Worm (Caenorhabditis elegans) whole organism, mixed stage, embryonic: ENCODE data around the gene unc-76.
"Not testable (repeated sequence)": the region's sequence is repeated elsewhere in the genome, so short reads cannot be mapped to it uniquely, and the experiment has no call there.

Experiments used
- M03D4.4 ChIP-seq: sonication (generic microtip); optimal IDR thresholded peaks from 2 replicates; lab custom pipeline; 2017; ENCODE audit warnings: mild to moderate bottlenecking, missing genetic modification characterization, missing compliant biosample characterization
- bed-3 ChIP-seq: fragments of 200-800 bp; sonication (Bioruptor generic); optimal IDR thresholded peaks from 3 replicates; lab custom pipeline; 2018; ENCODE audit warnings: mild to moderate bottlenecking, missing genetic modification characterization, moderate library complexity, missing compliant biosample characterization
- blmp-1 ChIP-seq: fragments of 150-350 bp; optimal IDR thresholded peaks from 2 replicates; lab custom pipeline; 2014; ENCODE audit warnings: missing biosample characterization, missing genetic modification characterization
- ceh-39 ChIP-seq: fragments of 150-350 bp; optimal IDR thresholded peaks from 2 replicates; lab custom pipeline; 2014; ENCODE audit warnings: missing biosample characterization, missing genetic modification characterization
- ceh-43 ChIP-seq: fragments of 200-800 bp; sonication (Bioruptor generic); optimal IDR thresholded peaks from 2 replicates; lab custom pipeline; 2018; ENCODE audit warnings: mild to moderate bottlenecking, missing genetic modification characterization, moderate library complexity, missing compliant biosample characterization
- ceh-83 ChIP-seq: fragments of 200-800 bp; sonication (Bioruptor generic); optimal IDR thresholded peaks from 2 replicates; lab custom pipeline; 2018; ENCODE audit warnings: mild to moderate bottlenecking, missing genetic modification characterization, missing compliant biosample characterization
- drap-1 ChIP-seq: fragments of 200-800 bp; sonication (Bioruptor generic); optimal IDR thresholded peaks from 3 replicates; lab custom pipeline; 2018; ENCODE audit warnings: mild to moderate bottlenecking, missing genetic modification characterization, missing compliant biosample characterization
- elt-1 ChIP-seq: sonication (generic microtip); optimal IDR thresholded peaks from 2 replicates; lab custom pipeline; 2017; ENCODE audit warnings: missing genetic modification characterization, mild to moderate bottlenecking, missing compliant biosample characterization, antibody characterized with exemption, moderate library complexity, borderline replicate concordance; ENCODE audit not compliant: insufficient read depth
- elt-3 ChIP-seq: fragments of 150-350 bp; optimal IDR thresholded peaks from 2 replicates; lab custom pipeline; 2014; ENCODE audit warnings: missing biosample characterization, missing genetic modification characterization
- flh-1 ChIP-seq: fragments of 200-800 bp; sonication (Bioruptor generic); optimal IDR thresholded peaks from 2 replicates; lab custom pipeline; 2018; ENCODE audit warnings: mild to moderate bottlenecking, missing genetic modification characterization, moderate library complexity, missing compliant biosample characterization
- ham-2 ChIP-seq: fragments of 200-800 bp; sonication (Bioruptor generic); optimal IDR thresholded peaks from 2 replicates; lab custom pipeline; 2018; ENCODE audit warnings: mild to moderate bottlenecking, missing genetic modification characterization, missing compliant biosample characterization
- hlh-1 ChIP-seq: fragments of 150-350 bp; optimal IDR thresholded peaks from 2 replicates; lab custom pipeline; 2014; ENCODE audit warnings: missing biosample characterization, missing genetic modification reagents, missing genetic modification characterization
- lin-32 ChIP-seq: fragments of 200-800 bp; sonication (Bioruptor generic); optimal IDR thresholded peaks from 2 replicates; lab custom pipeline; 2018; ENCODE audit warnings: mild to moderate bottlenecking, missing genetic modification characterization, missing compliant biosample characterization
- lsy-2 ChIP-seq: fragments of 150-350 bp; optimal IDR thresholded peaks from 2 replicates; lab custom pipeline; 2014; ENCODE audit warnings: missing biosample characterization, missing genetic modification characterization
- mep-1 ChIP-seq: fragments of 150-350 bp; optimal IDR thresholded peaks from 2 replicates; lab custom pipeline; 2017; ENCODE audit warnings: missing biosample characterization, missing genetic modification reagents, missing genetic modification characterization, inconsistent platforms
- mls-2 ChIP-seq: sonication (generic microtip); optimal IDR thresholded peaks from 2 replicates; lab custom pipeline; 2016; ENCODE audit warnings: mild to moderate bottlenecking, missing genetic modification characterization, moderate library complexity, missing compliant biosample characterization
- nhr-12 ChIP-seq: fragments of 150-350 bp; optimal IDR thresholded peaks from 2 replicates; lab custom pipeline; 2014; ENCODE audit warnings: missing biosample characterization, missing genetic modification characterization
- nhr-2 ChIP-seq: fragments of 150-350 bp; optimal IDR thresholded peaks from 2 replicates; lab custom pipeline; 2014; ENCODE audit warnings: missing biosample characterization, missing genetic modification characterization
- nhr-237 ChIP-seq: fragments of 150-350 bp; optimal IDR thresholded peaks from 2 replicates; lab custom pipeline; 2014; ENCODE audit warnings: missing biosample characterization, missing genetic modification characterization
- nhr-76 ChIP-seq: sonication (generic microtip); optimal IDR thresholded peaks from 2 replicates; lab custom pipeline; 2017; ENCODE audit warnings: missing biosample characterization, missing genetic modification characterization
- pha-4 ChIP-seq: fragments of 150-350 bp; optimal IDR thresholded peaks from 2 replicates; lab custom pipeline; 2018; ENCODE audit warnings: missing biosample characterization, missing genetic modification reagents, missing genetic modification characterization
- sem-2 ChIP-seq: fragments of 200-800 bp; sonication (Bioruptor generic); optimal IDR thresholded peaks from 2 replicates; lab custom pipeline; 2018; ENCODE audit warnings: mild to moderate bottlenecking, missing genetic modification characterization, missing compliant biosample characterization
- snpc-4 ChIP-seq: fragments of 150-350 bp; optimal IDR thresholded peaks from 2 replicates; lab custom pipeline; 2014; ENCODE audit warnings: missing biosample characterization, missing genetic modification characterization
- sptf-1 ChIP-seq: sonication (generic microtip); optimal IDR thresholded peaks from 2 replicates; lab custom pipeline; 2017; ENCODE audit warnings: mild to moderate bottlenecking, missing genetic modification characterization, moderate library complexity, missing compliant biosample characterization
- unc-39 ChIP-seq: fragments of 150-350 bp; optimal IDR thresholded peaks from 2 replicates; lab custom pipeline; 2014; ENCODE audit warnings: missing biosample characterization, missing genetic modification characterization
- unc-62 ChIP-seq: fragments of 150-350 bp; optimal IDR thresholded peaks from 2 replicates; lab custom pipeline; 2014; ENCODE audit warnings: missing biosample characterization, missing genetic modification reagents, missing genetic modification characterization
- zip-8 ChIP-seq: fragments of 150-350 bp; optimal IDR thresholded peaks from 2 replicates; lab custom pipeline; 2014; ENCODE audit warnings: missing biosample characterization, missing genetic modification characterization

Gene unc-76

ce11 chrV:15099447-15099846, 27.9 kb downstream of the unc-76 start, which contains the start of gene C01G10.1:
Gene C01G10.1 (plus strand): TSS chrV:15099747.
- TF ChIP-seq elt-1 (tag; lab: Kevin White, UChicago) (peak; percentile 7), ceh-39 (tag; lab: Kevin White, UChicago) (no peak)

ce11 chrV:15105893-15106598, 34.5 kb downstream of the unc-76 start, which contains the start of gene C01G10.14:
Gene C01G10.14 (minus strand): TSS chrV:15105943.
- not testable (repeated sequence) for TF ChIP-seq bed-3 (GFP tag; lab: Kevin White, UChicago); lin-32 (GFP tag; lab: Kevin White, UChicago); mep-1 (tag; lab: Kevin White, UChicago)

ce11 chrV:15109260-15109659, 37.7 kb downstream of the unc-76 start, which contains the start of gene Y75B12A.2:
Gene Y75B12A.2 (plus strand): TSS chrV:15109560.
- TF ChIP-seq nhr-237 (tag; lab: Kevin White, UChicago) (no peak), hlh-1 (tag; lab: Kevin White, UChicago) (no peak), ceh-83 (no peak), lsy-2 (no peak), snpc-4 (tag; lab: Kevin White, UChicago) (no peak), pha-4 (no peak), elt-1 (tag; lab: Kevin White, UChicago) (no peak), ceh-43 (GFP tag; lab: Kevin White, UChicago) (no peak), ham-2 (no peak), unc-39 (no peak), blmp-1 (no peak), sptf-1 (tag; lab: Kevin White, UChicago) (no peak)

- TF ChIP-seq zip-8 (tag; lab: Kevin White, UChicago) (no peak), pha-4 (no peak)
- TF ChIP-seq, all 35 proteins: peak for 0
Measured at ce11 chrV:15111660-15112059, 40.1 kb downstream of the unc-76 start, which contains the start of gene T01G5.7. Gene T01G5.7 (plus strand): TSS chrV:15111960.

ce11 chrV:15113992-15114391, 42.4 kb downstream of the unc-76 start, which contains the start of gene T01G5.6:
Gene T01G5.6 (minus strand): TSS chrV:15114092.
- TF ChIP-seq nhr-76 (tag; lab: Kevin White, UChicago) (no peak), blmp-1 (no peak), flh-1 (no peak), nhr-2 (tag; lab: Kevin White, UChicago) (no peak), ham-2 (no peak), lin-32 (GFP tag; lab: Kevin White, UChicago) (no peak), sem-2 (GFP tag; lab: Kevin White, UChicago) (no peak), drap-1 (GFP tag; lab: Kevin White, UChicago) (no peak)
- TF ChIP-seq, all 35 proteins: peak for 0

- TF ChIP-seq unc-39; mep-1 (tag; lab: Kevin White, UChicago); unc-62 (GFP tag; lab: Kevin White, UChicago): not testable (repeated sequence)
Measured at ce11 chrV:15115968-15116367, 44.4 kb downstream of the unc-76 start, which contains the start of gene T01G5.8. Gene T01G5.8 (plus strand): TSS chrV:15116268.

- TF ChIP-seq bed-3 (GFP tag; lab: Kevin White, UChicago) (no peak), mls-2 (tag; lab: Kevin White, UChicago) (no peak), nhr-2 (tag; lab: Kevin White, UChicago) (no peak), mep-1 (tag; lab: Kevin White, UChicago) (no peak), unc-62 (GFP tag; lab: Kevin White, UChicago) (no peak), lsy-2 (no peak), M03D4.4 (tag; lab: Kevin White, UChicago) (no peak), sptf-1 (tag; lab: Kevin White, UChicago) (no peak), nhr-12 (tag; lab: Kevin White, UChicago) (no peak), sem-2 (GFP tag; lab: Kevin White, UChicago) (no peak), ceh-39 (tag; lab: Kevin White, UChicago) (no peak), elt-3 (tag; lab: Kevin White, UChicago) (no peak), blmp-1 (no peak), snpc-4 (tag; lab: Kevin White, UChicago) (no peak), elt-1 (tag; lab: Kevin White, UChicago) (no peak)
Measured at ce11 chrV:15119517-15119916, 48.0 kb downstream of the unc-76 start, which contains the start of gene flor-1. Gene flor-1 (minus strand): TSS chrV:15119617.
